Worm (Caenorhabditis elegans): ENCODE results near the gene cex-1.

cex-1 gene

ce11 chrII:5414040-5414439, 33.4 kb upstream of the cex-1 start, which contains the start of the genes EEED8.14 and EEED8.3:
Gene EEED8.14 (minus strand): TSS chrII:5414052.
Gene EEED8.3 (plus strand): TSS chrII:5414276.
- TF ChIP-seq jun-1 (tag; optimal IDR thresholded peaks at IDR 0.05) (no peak), nhr-77 (tag; optimal IDR thresholded peaks at IDR 0.05) (no peak), pha-4 (tag; optimal IDR thresholded peaks at IDR 0.05) (no peak), nhr-237 (tag; optimal IDR thresholded peaks at IDR 0.05) (no peak), ceh-82 (tag; optimal IDR thresholded peaks at IDR 0.05) (no peak), pqm-1 (tag; optimal IDR thresholded peaks at IDR 0.05) (no peak), ama-1 (optimal IDR thresholded peaks at IDR 0.05) (no peak), nhr-76 (tag; optimal IDR thresholded peaks at IDR 0.05) (no peak), egl-27 (tag; optimal IDR thresholded peaks at IDR 0.05) (no peak), ceh-28 (tag; optimal IDR thresholded peaks at IDR 0.05) (no peak)

ce11 chrII:5416204-5416764, 31.2 kb upstream of the cex-1 start, which contains the start of gene EEED8.2:
Gene EEED8.2 (plus strand): TSS chrII:5416714.
- TF ChIP-seq nhr-237 (tag; optimal IDR thresholded peaks at IDR 0.05) (no peak), pha-4 (tag; optimal IDR thresholded peaks at IDR 0.05) (peak; percentile 26), pqm-1 (tag; optimal IDR thresholded peaks at IDR 0.05) (no peak), nhr-67 (tag; optimal IDR thresholded peaks at IDR 0.05) (no peak), nhr-43 (tag; optimal IDR thresholded peaks at IDR 0.05; ENCODE audit: poor library complexity, severe bottlenecking) (no peak)

ce11 chrII:5417905-5418304, 29.6 kb upstream of the cex-1 start:
- TF ChIP-seq zag-1 (tag; optimal IDR thresholded peaks at IDR 0.05) (no peak), nhr-237 (tag; optimal IDR thresholded peaks at IDR 0.05) (no peak), ztf-4 (tag; optimal IDR thresholded peaks at IDR 0.05) (no peak), hmg-11 (tag; optimal IDR thresholded peaks at IDR 0.05) (no peak), elt-2 (tag; optimal IDR thresholded peaks at IDR 0.05) (no peak)

- TF ChIP-seq ceh-28 (tag; optimal IDR thresholded peaks at IDR 0.05), result no peak
- TF ChIP-seq fkh-2 (tag; optimal IDR thresholded peaks at IDR 0.05), result no peak
- no peak for TF ChIP-seq jun-1 (tag; optimal IDR thresholded peaks at IDR 0.05)
- no peak for TF ChIP-seq nhr-11 (tag; optimal IDR thresholded peaks at IDR 0.05)
- no peak for TF ChIP-seq nhr-23 (tag; optimal IDR thresholded peaks at IDR 0.05)
- TF ChIP-seq nhr-12 (tag; optimal IDR thresholded peaks at IDR 0.05), result no peak
- TF ChIP-seq egl-27 (tag; optimal IDR thresholded peaks at IDR 0.05), result no peak
- no peak for TF ChIP-seq ztf-11 (tag; optimal IDR thresholded peaks at IDR 0.05)
- no peak for TF ChIP-seq ceh-82 (tag; optimal IDR thresholded peaks at IDR 0.05)
- TF ChIP-seq lsy-12 (tag; optimal IDR thresholded peaks at IDR 0.05), result no peak
- no peak for TF ChIP-seq lin-15B (tag; optimal IDR thresholded peaks at IDR 0.05)
- TF ChIP-seq ceh-16 (tag; optimal IDR thresholded peaks at IDR 0.05), result no peak
- no peak for TF ChIP-seq zag-1 (tag; optimal IDR thresholded peaks at IDR 0.05)
- no peak for TF ChIP-seq R02D3.7 (tag; optimal IDR thresholded peaks at IDR 0.05)
- no peak for TF ChIP-seq nhr-237 (tag; optimal IDR thresholded peaks at IDR 0.05)
- no peak for TF ChIP-seq nhr-28 (tag; optimal IDR thresholded peaks at IDR 0.05)
These were observed 29.2 kb upstream of the cex-1 start for ce11 chrII:5418317-5418716.

- TF ChIP-seq nhr-25 (tag; optimal IDR thresholded peaks at IDR 0.05) (no peak), unc-62 (GFP tag; optimal IDR thresholded peaks at IDR 0.05) (no peak), snpc-4 (tag; optimal IDR thresholded peaks at IDR 0.05) (no peak), aly-2 (tag; optimal IDR thresholded peaks at IDR 0.05) (no peak), eor-1 (tag; optimal IDR thresholded peaks at IDR 0.05) (no peak), sea-2 (GFP tag; optimal IDR thresholded peaks at IDR 0.05) (no peak), elt-2 (tag; optimal IDR thresholded peaks at IDR 0.05) (no peak), nhr-237 (tag; optimal IDR thresholded peaks at IDR 0.05) (no peak), zag-1 (tag; optimal IDR thresholded peaks at IDR 0.05) (no peak), egl-5 (tag; optimal IDR thresholded peaks at IDR 0.05) (no peak), ZK546.5 (tag; optimal IDR thresholded peaks at IDR 0.05) (no peak), nfya-1 (tag; optimal IDR thresholded peaks at IDR 0.05; ENCODE audit: insufficient read depth) (no peak), mml-1 (tag; optimal IDR thresholded peaks at IDR 0.05) (no peak), daf-12 (tag; optimal IDR thresholded peaks at IDR 0.05) (no peak)
These were observed 28.6 kb upstream of the cex-1 start, which contains the start of gene EEED8.15 for ce11 chrII:5418929-5419328. Gene EEED8.15 (plus strand): TSS chrII:5419229.

All from whole organism, L3 larva.